Worm (Caenorhabditis elegans): ENCODE measurements around the gene btb-19.

btb-19 gene

DNA sequence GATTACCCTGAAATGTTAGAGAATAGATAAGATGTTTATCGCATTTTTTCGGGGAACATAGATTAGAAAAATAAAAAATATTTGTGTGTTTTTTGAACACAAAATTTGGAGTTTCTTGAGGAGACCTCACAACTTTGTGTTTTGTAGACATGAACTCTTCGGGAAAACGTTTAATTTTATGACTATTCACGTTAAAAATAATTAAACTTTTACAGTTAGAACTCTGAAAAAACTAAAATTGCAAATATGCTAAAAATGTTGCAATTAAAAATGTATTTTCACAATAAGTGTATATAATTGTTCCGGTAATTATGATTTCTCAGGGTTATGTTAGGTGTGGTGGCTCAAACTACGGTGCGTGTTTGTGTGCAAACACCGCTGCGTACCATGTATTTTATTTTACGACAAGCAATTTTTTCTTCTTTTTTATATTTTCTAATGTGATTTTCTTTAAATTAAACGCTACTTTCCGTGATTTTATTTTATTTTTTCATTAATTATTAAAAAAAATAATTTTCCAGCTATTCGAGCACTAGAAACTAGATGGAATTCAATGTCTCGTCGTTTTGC lies 6.4 kb upstream of the btb-19 start, which contains the start of the genes F57C2.5 and spat-1:
F57C2.5 (minus strand) TSS at position 7 of the 570 bp plus-strand sequence.
spat-1 (plus strand) TSS at position 520 of the 570 bp plus-strand sequence.
- TF ChIP-seq K12H6.12 (tag; optimal IDR thresholded peaks at IDR 0.05) (peak; percentile 76), ceh-79 (tag; optimal IDR thresholded peaks at IDR 0.05) (no peak), lsl-1 (GFP tag; optimal IDR thresholded peaks at IDR 0.05) (peak; percentile 88), ceh-91 (GFP tag; IDR thresholded peaks at IDR 0.05) (peak; percentile 76), snpc-4 (GFP tag; optimal IDR thresholded peaks at IDR 0.05) (no peak), snpc-4 (tag; optimal IDR thresholded peaks at IDR 0.05) (peak in 3 of 4 experiments; percentile 27 to 44 (median 40)), xnd-1 (tag; optimal IDR thresholded peaks at IDR 0.05) (no peak), F49E8.2 (tag; optimal IDR thresholded peaks at IDR 0.05; ENCODE audit: insufficient read depth) (peak; percentile 38), lin-40 (tag; optimal IDR thresholded peaks at IDR 0.05) (peak; percentile 73), aptf-2 (GFP tag; conservative IDR thresholded peaks at IDR 0.05) (peak; percentile 78; the same call in 1 of the 2 replicates), nhr-179 (tag; optimal IDR thresholded peaks at IDR 0.05) (no peak), let-607 (tag; optimal IDR thresholded peaks at IDR 0.05) (peak in 1 of 2 experiments; percentile 32), rec-8 (tag; optimal IDR thresholded peaks at IDR 0.05) (no peak), madf-8 (GFP tag; conservative IDR thresholded peaks at IDR 0.05) (peak; percentile 12; the same call in 1 of the 2 replicates), B0261.1 (tag; optimal IDR thresholded peaks at IDR 0.05) (peak; percentile 18), snpc-1.1 (tag; optimal IDR thresholded peaks at IDR 0.05; ENCODE audit: insufficient read depth) (no peak), hmg-1.2 (GFP tag; IDR thresholded peaks at IDR 0.05) (peak; percentile 49; the same call in 1 of the 2 replicates), B0336.3 (GFP tag; IDR thresholded peaks at IDR 0.05) (0 out of 2 replicates have a peak, but pooled peaks have one; percentile 23), aptf-3 (GFP tag; IDR thresholded peaks at IDR 0.05) (no peak), ceh-100 (GFP tag; IDR thresholded peaks at IDR 0.05) (peak; percentile 97), snpc-3.4 (tag; optimal IDR thresholded peaks at IDR 0.05) (peak; percentile 25), madf-10 (tag; optimal IDR thresholded peaks at IDR 0.05) (peak; percentile 80), Y95B8A.8 (GFP tag; IDR thresholded peaks at IDR 0.05) (0 out of 2 replicates have a peak, but pooled peaks have one; percentile 19), F33H1.4 (GFP tag; IDR thresholded peaks at IDR 0.05) (peak; percentile 42; the same call in 1 of the 2 replicates), madf-6 (GFP tag; IDR thresholded peaks at IDR 0.05) (peak; percentile 41; the same call in 1 of the 2 replicates), cebp-1 (GFP tag; IDR thresholded peaks at IDR 0.05) (no peak), cebp-1 (tag; optimal IDR thresholded peaks at IDR 0.05) (peak; percentile 49), K11D2.4 (GFP tag; IDR thresholded peaks at IDR 0.05) (no peak), rcor-1 (GFP tag; IDR thresholded peaks at IDR 0.05) (0 out of 2 replicates have a peak, but pooled peaks have one; percentile 10), athp-1 (tag; optimal IDR thresholded peaks at IDR 0.05) (peak; percentile 36), D2030.7 (GFP tag; IDR thresholded peaks at IDR 0.05) (peak; percentile 76; the same call in 1 of the 2 replicates), F57C9.4 (tag; optimal IDR thresholded peaks at IDR 0.05) (no peak), attf-5 (GFP tag; optimal IDR thresholded peaks at IDR 0.05) (peak; percentile 77), attf-3 (GFP tag; conservative IDR thresholded peaks at IDR 0.05) (peak; percentile 24; the same call in 1 of the 2 replicates), dpl-1 (GFP tag; optimal IDR thresholded peaks at IDR 0.05) (peak; percentile 2), Y53G8AR.9 (GFP tag; conservative IDR thresholded peaks at IDR 0.05) (no peak), dpff-1 (tag; optimal IDR thresholded peaks at IDR 0.05) (no peak), let-526 (GFP tag; IDR thresholded peaks at IDR 0.05) (0 out of 2 replicates have a peak, but pooled peaks have one; percentile 10), ets-4 (GFP tag; optimal IDR thresholded peaks at IDR 0.05) (no peak), mcd-1 (GFP tag; IDR thresholded peaks at IDR 0.05) (peak; percentile 24; the same call in 1 of the 2 replicates), nhr-120 (GFP tag; IDR thresholded peaks at IDR 0.05) (no peak), ztf-28 (GFP tag; IDR thresholded peaks at IDR 0.05) (peak; percentile 45; the same call in 1 of the 2 replicates), nhr-80 (tag; optimal IDR thresholded peaks at IDR 0.05) (peak; percentile 62), lin-54 (GFP tag; optimal IDR thresholded peaks at IDR 0.05) (peak; percentile 22), F22D6.2 (tag; optimal IDR thresholded peaks at IDR 0.05) (no peak), ceh-27 (GFP tag; optimal IDR thresholded peaks at IDR 0.05) (peak; percentile 59), ztf-18 (tag; optimal IDR thresholded peaks at IDR 0.05) (peak; percentile 42)

Measured in whole organism, young adult.